Fruit fly (Drosophila melanogaster) whole organism, prepupa: ENCODE measurements around the gene pcx.

Experiments
- Blimp-1 ChIP-seq: fragments of 200-800 bp; sonication (Bioruptor generic); optimal IDR thresholded peaks from 3 replicates; lab custom pipeline; 2017; ENCODE audit warnings: missing biosample characterization, missing genetic modification characterization, mild to moderate bottlenecking, moderate library complexity, missing genetic modification reagents
- CG10669 ChIP-seq: fragments of 200-800 bp; sonication (Bioruptor generic); optimal IDR thresholded peaks from 3 replicates; lab custom pipeline; 2018; ENCODE audit warnings: missing biosample characterization, mild to moderate bottlenecking, missing genetic modification characterization, moderate library complexity
- CG11294 ChIP-seq: fragments of 200-800 bp; sonication (Bioruptor generic); IDR thresholded peaks from 2 replicates; pipeline ENCODE4 v1.3.6; 2022; ENCODE audit warnings: missing biosample characterization, missing genetic modification characterization
- CG11762 ChIP-seq: fragments of 200-800 bp; sonication (Bioruptor generic); optimal IDR thresholded peaks from 3 replicates; lab custom pipeline; 2016; ENCODE audit warnings: missing biosample characterization, missing genetic modification characterization; ENCODE audit not compliant: insufficient read depth
- CG15336 ChIP-seq: fragments of 200-800 bp; sonication (Bioruptor generic); IDR thresholded peaks from 2 replicates; pipeline ENCODE4 v1.3.6; 2022; ENCODE audit warnings: missing biosample characterization, missing genetic modification characterization
- CG1621 ChIP-seq: fragments of 200-800 bp; sonication (Bioruptor generic); optimal IDR thresholded peaks from 3 replicates; lab custom pipeline; 2018; ENCODE audit warnings: missing biosample characterization, mild to moderate bottlenecking, missing genetic modification characterization
- CG3032 ChIP-seq: fragments of 200-800 bp; optimal IDR thresholded peaks from 2 replicates; lab custom pipeline; 2019; ENCODE audit warnings: missing biosample characterization, mild to moderate bottlenecking, missing genetic modification characterization, moderate library complexity
- CG3919 ChIP-seq: fragments of 200-800 bp; sonication (Bioruptor generic); optimal IDR thresholded peaks from 3 replicates; lab custom pipeline; 2016; ENCODE audit warnings: missing biosample characterization, missing genetic modification characterization
- CG6163 ChIP-seq: fragments of 200-800 bp; sonication (Bioruptor generic); IDR thresholded peaks from 3 replicates; pipeline ENCODE4 v1.3.6; 2022; ENCODE audit warnings: missing biosample characterization, missing genetic modification characterization
- CG6276 ChIP-seq: fragments of 200-800 bp; sonication (Bioruptor generic); optimal IDR thresholded peaks from 2 replicates; lab custom pipeline; 2017; ENCODE audit warnings: missing biosample characterization, mild to moderate bottlenecking, missing genetic modification characterization
- CG6792 ChIP-seq: fragments of 200-800 bp; sonication (Bioruptor generic); optimal IDR thresholded peaks from 3 replicates; lab custom pipeline; 2016; ENCODE audit warnings: missing biosample characterization, missing genetic modification characterization
- CG6854 ChIP-seq: fragments of 200-800 bp; sonication (Bioruptor generic); optimal IDR thresholded peaks from 2 replicates; lab custom pipeline; 2017; ENCODE audit warnings: missing biosample characterization, mild to moderate bottlenecking, missing genetic modification characterization
- CG7368 ChIP-seq: fragments of 200-800 bp; sonication (Bioruptor generic); optimal IDR thresholded peaks from 3 replicates; lab custom pipeline; 2016; ENCODE audit warnings: missing biosample characterization, missing genetic modification characterization
- CG8119 ChIP-seq: fragments of 200-800 bp; sonication (Bioruptor generic); IDR thresholded peaks from 3 replicates; pipeline ENCODE4 v1.3.6; 2022; ENCODE audit warnings: missing biosample characterization, missing genetic modification characterization
- CG8319 ChIP-seq: fragments of 200-800 bp; sonication (Bioruptor generic); optimal IDR thresholded peaks from 3 replicates; lab custom pipeline; 2016; ENCODE audit warnings: missing biosample characterization, missing genetic modification characterization
- CG8632 ChIP-seq: fragments of 200-800 bp; sonication (Bioruptor generic); optimal IDR thresholded peaks from 3 replicates; lab custom pipeline; 2016; ENCODE audit warnings: missing biosample characterization, missing genetic modification characterization
- Eip75B ChIP-seq: fragments of 200-800 bp; sonication (Bioruptor generic); optimal IDR thresholded peaks from 3 replicates; lab custom pipeline; 2016; ENCODE audit warnings: missing biosample characterization, missing genetic modification characterization
- Eip78C ChIP-seq: fragments of 200-800 bp; sonication (Bioruptor generic); peaks from one replicate; lab custom pipeline; 2016; ENCODE audit warnings: missing biosample characterization, missing genetic modification characterization
- Gug ChIP-seq: fragments of 200-800 bp; sonication (Bioruptor generic); IDR thresholded peaks from 2 replicates; pipeline ENCODE4 v1.3.6; 2022; ENCODE audit warnings: missing biosample characterization, missing genetic modification characterization
- Hr39 ChIP-seq: fragments of 200-800 bp; sonication (Bioruptor generic); optimal IDR thresholded peaks from 2 replicates; lab custom pipeline; 2016; ENCODE audit warnings: missing biosample characterization, missing genetic modification characterization
- Hr4 ChIP-seq: fragments of 200-800 bp; sonication (Bioruptor generic); optimal IDR thresholded peaks from 3 replicates; lab custom pipeline; 2016; ENCODE audit warnings: missing biosample characterization, missing genetic modification characterization
- Lpt ChIP-seq: fragments of 200-800 bp; sonication (Bioruptor generic); optimal IDR thresholded peaks from 3 replicates; lab custom pipeline; 2016; ENCODE audit warnings: missing biosample characterization, missing genetic modification characterization
- Sox14 ChIP-seq: fragments of 200-800 bp; sonication (Bioruptor generic); optimal IDR thresholded peaks from 3 replicates; lab custom pipeline; 2016; ENCODE audit warnings: missing biosample characterization, missing genetic modification characterization
- Sox15 ChIP-seq: fragments of 200-800 bp; sonication (Bioruptor generic); optimal IDR thresholded peaks from 3 replicates; lab custom pipeline; 2016; ENCODE audit warnings: missing biosample characterization, missing genetic modification characterization
- acj6 ChIP-seq: fragments of 200-800 bp; sonication (Bioruptor generic); optimal IDR thresholded peaks from 3 replicates; lab custom pipeline; 2016; ENCODE audit warnings: missing biosample characterization, missing genetic modification characterization
- dac ChIP-seq: fragments of 200-800 bp; sonication (Bioruptor generic); optimal IDR thresholded peaks from 2 replicates; lab custom pipeline; 2017; ENCODE audit warnings: missing biosample characterization, mild to moderate bottlenecking, missing genetic modification characterization
- eg ChIP-seq: fragments of 200-800 bp; sonication (Bioruptor generic); IDR thresholded peaks from 3 replicates; pipeline ENCODE4 v1.3.6; 2022; ENCODE audit warnings: missing biosample characterization, missing genetic modification characterization
- esn ChIP-seq: fragments of 200-800 bp; sonication (Bioruptor generic); optimal IDR thresholded peaks from 2 replicates; lab custom pipeline; 2016; ENCODE audit warnings: missing biosample characterization, mild to moderate bottlenecking, missing genetic modification characterization, moderate library complexity
- fd59A ChIP-seq: fragments of 200-800 bp; sonication (Bioruptor generic); optimal IDR thresholded peaks from 2 replicates; lab custom pipeline; 2017; ENCODE audit warnings: missing biosample characterization, mild to moderate bottlenecking, missing genetic modification characterization, missing genetic modification reagents
- fd85E ChIP-seq: fragments of 200-800 bp; sonication (Bioruptor generic); optimal IDR thresholded peaks from 3 replicates; lab custom pipeline; 2016; ENCODE audit warnings: missing biosample characterization, missing genetic modification characterization
- lz ChIP-seq: fragments of 200-800 bp; sonication (Bioruptor generic); optimal IDR thresholded peaks from 3 replicates; lab custom pipeline; 2016; ENCODE audit warnings: missing biosample characterization, missing genetic modification characterization
- pdm3 ChIP-seq: fragments of 200-800 bp; sonication (Bioruptor generic); optimal IDR thresholded peaks from 3 replicates; lab custom pipeline; 2016; ENCODE audit warnings: missing biosample characterization, missing genetic modification characterization
- ss ChIP-seq, 2 experiments: fragments of 200-800 bp; sonication (Bioruptor generic); optimal IDR thresholded peaks; 2 replicates in 1 of 2; 3 replicates in 1 of 2; lab custom pipeline; 2017 to 2018; ENCODE audit warnings: mild to moderate bottlenecking in 2 of 2, missing biosample characterization in 2 of 2, missing genetic modification characterization in 2 of 2, moderate library complexity in 1 of 2
- svp ChIP-seq: fragments of 200-800 bp; sonication (Bioruptor generic); peaks from one replicate; lab custom pipeline; 2016; ENCODE audit warnings: missing biosample characterization, missing genetic modification characterization
- topi ChIP-seq: fragments of 200-800 bp; sonication (Bioruptor generic); optimal IDR thresholded peaks from 3 replicates; lab custom pipeline; 2016; ENCODE audit warnings: missing biosample characterization, missing genetic modification characterization
- vri ChIP-seq: fragments of 200-800 bp; sonication (Bioruptor generic); optimal IDR thresholded peaks from 3 replicates; lab custom pipeline; 2016; ENCODE audit warnings: missing biosample characterization, mild to moderate bottlenecking, missing genetic modification characterization

Gene pcx

DNA sequence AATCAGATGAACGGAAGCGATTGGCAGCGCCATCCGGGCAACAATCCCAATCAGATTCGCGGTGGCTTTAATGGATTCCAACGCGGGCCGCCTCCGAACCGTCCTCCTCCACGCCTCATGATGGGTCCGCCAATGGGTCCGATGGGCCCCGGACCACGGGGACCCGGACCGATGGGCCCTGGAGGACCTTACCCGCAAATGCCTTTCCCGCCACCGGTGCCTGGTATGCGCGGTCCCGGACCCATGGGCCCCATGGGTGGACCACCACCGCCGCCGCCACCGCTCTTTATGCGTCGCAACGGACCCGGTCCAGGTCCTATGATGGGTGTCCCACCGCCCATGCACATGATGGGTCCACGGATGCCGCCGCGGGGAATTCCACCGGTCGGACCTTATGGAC lies 17.8 kb downstream of the pcx start:
- TF ChIP-seq topi (GFP tag; lab: Kevin White, UChicago) (no peak), CG8632 (no peak)
- TF ChIP-seq, all 60 proteins: peak for 0

DNA sequence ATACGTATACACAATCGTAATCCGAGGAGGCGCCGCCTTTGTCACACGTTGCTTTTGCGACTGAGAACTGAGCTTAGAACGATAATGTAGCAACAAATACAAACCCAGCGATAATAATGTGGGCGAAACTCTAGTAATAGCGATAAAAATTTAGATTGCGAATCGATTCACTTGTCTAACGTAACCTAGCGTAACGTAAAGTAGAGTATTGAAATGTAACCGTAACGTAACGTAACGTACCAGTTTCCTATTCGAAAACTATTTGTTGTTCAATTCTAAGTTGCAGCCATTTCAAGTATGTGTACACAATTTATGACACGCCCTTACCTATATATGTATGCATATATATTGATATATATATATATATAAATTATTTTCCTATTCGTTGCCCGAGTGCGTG lies 19.7 kb downstream of the pcx start:
- TF ChIP-seq CG15336 (GFP tag; lab: Robert Waterston, UW) (no peak), Eip78C (no peak), pdm3 (no peak), CG11762 (GFP tag; lab: Kevin White, UChicago) (no peak), svp (no peak), dac (GFP tag; lab: Kevin White, UChicago) (no peak), CG8632 (no peak)
- TF ChIP-seq, all 60 proteins: peak for 0

DNA sequence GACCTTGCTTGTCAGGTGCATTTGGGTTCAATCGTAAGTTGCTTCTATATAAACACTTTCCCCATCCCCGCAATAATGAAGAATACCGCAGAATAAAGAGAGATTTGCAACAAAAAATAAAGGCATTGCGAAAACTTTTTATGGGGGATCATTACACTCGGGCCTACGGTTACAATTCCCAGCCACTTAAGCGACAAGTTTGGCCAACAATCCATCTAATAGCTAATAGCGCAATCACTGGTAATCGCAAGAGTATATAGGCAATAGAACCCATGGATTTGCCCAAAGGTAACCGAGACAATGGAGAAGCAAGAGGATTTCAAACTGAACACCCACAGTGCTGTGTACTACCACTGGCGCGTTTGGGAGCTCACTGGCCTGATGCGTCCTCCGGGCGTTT lies 20.8 kb downstream of the pcx start, which contains the start of gene Or2a:
Gene Or2a, plus strand, starts transcription at position 301 of the 400 bp plus-strand sequence.
- TF ChIP-seq CG8319 (GFP tag; lab: Kevin White, UChicago) (no peak), Sox15 (no peak), Hr39 (GFP tag; lab: Kevin White, UChicago) (no peak), esn (GFP tag; lab: Kevin White, UChicago) (no peak), Sox14 (GFP tag; lab: Kevin White, UChicago) (no peak), CG10669 (GFP tag; lab: Kevin White, UChicago) (no peak), vri (no peak), CG11294 (GFP tag; lab: Robert Waterston, UW) (no peak), fd59A (GFP tag; lab: Kevin White, UChicago) (no peak), acj6 (GFP tag; lab: Kevin White, UChicago) (no peak), Blimp-1 (GFP tag; lab: Kevin White, UChicago) (no peak), CG6276 (GFP tag; lab: Kevin White, UChicago) (no peak), eg (GFP tag; lab: Robert Waterston, UW) (no peak), Eip75B (GFP tag; lab: Kevin White, UChicago) (no peak), ss (GFP tag; optimal IDR thresholded peaks at IDR 0.05; lab: Kevin White, UChicago) (no peak), CG3919 (GFP tag; lab: Kevin White, UChicago) (no peak), CG6792 (GFP tag; lab: Kevin White, UChicago) (no peak)

DNA sequence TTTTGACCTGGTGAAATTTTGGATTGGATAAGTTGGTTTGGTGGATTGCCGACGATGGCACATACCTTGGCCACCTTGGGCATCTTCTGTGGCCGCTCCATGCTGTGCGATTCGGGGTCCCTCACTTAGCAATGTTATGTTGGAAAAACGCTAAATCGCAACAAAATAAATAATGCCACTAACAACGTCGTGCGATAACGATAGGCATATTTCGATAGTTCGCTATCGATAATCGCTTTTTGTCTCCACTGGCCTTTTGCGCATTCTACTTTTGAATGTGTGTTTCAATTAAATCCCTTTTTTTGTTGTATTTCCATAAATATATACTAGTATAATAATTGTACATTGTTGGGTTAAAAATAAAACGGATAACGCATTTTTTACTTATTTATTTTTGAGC lies 24.7 kb downstream of the pcx start, which contains the start of gene crn:
Gene crn, minus strand, starts transcription at position 221 of the 400 bp plus-strand sequence.
- TF ChIP-seq CG8319 (GFP tag; lab: Kevin White, UChicago): no peak
- TF ChIP-seq Lpt: no peak
- TF ChIP-seq Hr39 (GFP tag; lab: Kevin White, UChicago): no peak
- TF ChIP-seq dac (GFP tag; lab: Kevin White, UChicago): no peak

DNA sequence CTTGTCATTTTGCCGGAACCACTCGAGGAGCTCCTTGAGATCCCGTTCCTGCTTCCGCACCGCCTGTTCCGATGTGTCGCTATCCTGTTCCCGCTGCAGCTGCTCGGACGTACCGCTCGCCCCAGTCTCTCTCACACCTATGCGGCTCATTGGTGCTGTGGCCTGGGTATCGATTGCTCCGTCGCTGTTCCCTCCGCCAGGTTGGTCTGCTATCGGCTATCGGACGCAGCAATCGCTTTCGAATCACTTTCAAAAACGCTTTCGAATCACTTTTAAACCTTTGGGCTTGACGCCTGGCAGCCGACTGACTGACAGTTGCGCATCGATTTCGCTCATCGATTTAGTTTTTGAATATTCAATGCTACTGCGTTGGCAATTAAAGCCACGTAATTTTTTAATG lies 26.6 kb downstream of the pcx start, which contains the start of gene CG3191:
Gene CG3191, minus strand, starts transcription at position 306 of the 400 bp plus-strand sequence.
- TF ChIP-seq Gug (GFP tag; lab: Robert Waterston, UW) (no peak), fd85E (GFP tag; lab: Kevin White, UChicago) (no peak), CG10669 (GFP tag; lab: Kevin White, UChicago) (no peak), pdm3 (no peak), CG11762 (GFP tag; lab: Kevin White, UChicago) (no peak), CG3032 (no peak), Eip75B (GFP tag; lab: Kevin White, UChicago) (no peak)

DNA sequence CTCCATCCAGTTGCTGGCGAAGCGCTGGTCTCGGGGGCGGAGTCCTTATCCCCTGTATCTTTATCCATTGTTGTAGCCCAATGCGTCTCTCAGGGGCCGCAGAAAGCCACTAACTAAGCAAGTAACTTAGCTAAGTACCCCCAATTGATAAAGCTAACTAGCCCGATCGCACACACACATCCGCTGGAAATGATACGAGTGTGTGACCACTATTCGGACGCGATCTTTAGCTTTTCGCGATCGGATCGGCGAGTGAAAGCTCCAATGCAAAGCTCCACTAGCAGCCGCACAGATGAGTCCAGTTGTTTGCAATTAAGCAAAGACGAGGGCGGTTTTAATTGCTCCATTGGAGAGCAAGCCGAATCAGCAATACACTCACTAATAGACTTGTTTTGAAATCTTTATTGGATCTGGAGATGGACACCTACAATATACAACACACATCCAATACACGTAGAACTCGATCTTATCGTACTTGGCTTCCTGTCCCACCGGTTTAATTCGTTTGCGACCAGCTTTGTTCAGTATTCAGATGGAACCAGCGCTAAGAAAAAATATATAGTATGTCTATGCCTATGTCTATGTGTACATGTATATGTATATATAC lies 29.0 kb downstream of the pcx start, which contains the start of gene CG3091:
Gene CG3091, minus strand, starts transcription at position 178 of the 607 bp plus-strand sequence.
- TF ChIP-seq Lpt (no peak), CG6276 (GFP tag; lab: Kevin White, UChicago) (peak; percentile 37), Hr4 (GFP tag; lab: Kevin White, UChicago) (no peak), eg (GFP tag; lab: Robert Waterston, UW) (peak; percentile 70), fd85E (GFP tag; lab: Kevin White, UChicago) (no peak), CG1621 (tag; lab: Kevin White, UChicago) (no peak), CG6163 (GFP tag; lab: Robert Waterston, UW) (peak; percentile 65; the same call in 2 of the 3 replicates), svp (no peak), Eip78C (peak; percentile 36), CG15336 (GFP tag; lab: Robert Waterston, UW) (0 out of 2 replicates have a peak, but pooled peaks have one; percentile 8), CG8119 (no peak), CG7368 (no peak), lz (GFP tag; lab: Kevin White, UChicago) (no peak), pdm3 (no peak), CG6854 (GFP tag; lab: Kevin White, UChicago) (no peak)
